Worm (Caenorhabditis elegans) whole organism, L2 larva: ENCODE data around the gene F20D6.2.

Source experiments
- R02D3.7 ChIP-seq: fragments of 150-350 bp; optimal IDR thresholded peaks from 2 replicates; lab custom pipeline; 2014; ENCODE audit warnings: missing biosample characterization, missing genetic modification characterization
- ZK546.5 ChIP-seq: sonication (generic microtip); optimal IDR thresholded peaks from 2 replicates; lab custom pipeline; 2017; ENCODE audit warnings: missing biosample characterization, missing genetic modification characterization
- ceh-82 ChIP-seq: fragments of 150-350 bp; optimal IDR thresholded peaks from 2 replicates; lab custom pipeline; 2014; ENCODE audit warnings: missing biosample characterization, missing genetic modification characterization
- lsy-2 ChIP-seq, 2 experiments: fragments of 150-350 bp in 1 of 2; sonication (generic microtip) in 1 of 2; optimal IDR thresholded peaks; 2 replicates each; lab custom pipeline; 2014 to 2017; ENCODE audit warnings: missing biosample characterization in 2 of 2, missing genetic modification characterization in 2 of 2
- nhr-12 ChIP-seq: fragments of 150-350 bp; optimal IDR thresholded peaks from 2 replicates; lab custom pipeline; 2014; ENCODE audit warnings: missing biosample characterization, missing genetic modification characterization
- nhr-237 ChIP-seq: fragments of 150-350 bp; optimal IDR thresholded peaks from 2 replicates; lab custom pipeline; 2014; ENCODE audit warnings: missing biosample characterization, missing genetic modification characterization
- peb-1 ChIP-seq: fragments of 150-350 bp; optimal IDR thresholded peaks from 2 replicates; lab custom pipeline; 2014; ENCODE audit warnings: missing biosample characterization, missing genetic modification characterization
- skn-1 ChIP-seq: sonication (generic microtip); optimal IDR thresholded peaks from 2 replicates; lab custom pipeline; 2017; ENCODE audit warnings: missing biosample characterization, missing genetic modification characterization
- snpc-4 ChIP-seq: fragments of 150-350 bp; optimal IDR thresholded peaks from 2 replicates; lab custom pipeline; 2014; ENCODE audit warnings: missing biosample characterization, missing genetic modification characterization
- unc-62 ChIP-seq: fragments of 150-350 bp; optimal IDR thresholded peaks from 2 replicates; lab custom pipeline; 2014; ENCODE audit warnings: missing biosample characterization, missing genetic modification reagents, missing genetic modification characterization
- ztf-4 ChIP-seq: fragments of 150-350 bp; optimal IDR thresholded peaks from 2 replicates; lab custom pipeline; 2014; ENCODE audit warnings: missing biosample characterization, missing genetic modification characterization

DNA sequence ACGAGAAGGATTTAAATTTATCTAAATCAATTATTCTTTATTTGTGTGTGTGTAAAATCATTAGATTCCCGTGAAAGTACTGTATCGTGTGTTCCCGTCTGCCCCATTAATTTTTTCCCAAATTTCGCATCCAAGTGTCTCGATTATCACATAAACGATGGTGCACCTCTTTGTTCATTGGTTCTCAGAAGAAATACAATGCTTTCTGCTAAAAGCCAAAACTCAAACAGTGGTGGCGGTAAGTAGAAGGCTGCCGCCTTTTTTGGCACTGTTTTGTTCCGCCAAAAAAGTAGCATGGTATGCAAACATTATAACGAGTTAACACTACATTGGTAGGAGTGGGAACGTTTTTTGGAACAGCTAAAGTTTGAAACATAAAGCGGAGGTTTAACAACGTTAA, 37.6 kb downstream of the F20D6.2 start:
- no peak for TF ChIP-seq lsy-2 (tag; optimal IDR thresholded peaks at IDR 0.05; lab: Kevin White, UChicago)
- TF ChIP-seq ztf-4 (tag; lab: Kevin White, UChicago), result no peak
- no peak for TF ChIP-seq skn-1
- TF ChIP-seq nhr-237 (tag; lab: Kevin White, UChicago), result no peak
- no peak for TF ChIP-seq snpc-4 (tag; lab: Kevin White, UChicago)
- TF ChIP-seq ZK546.5, result no peak
- TF ChIP-seq nhr-12 (tag; lab: Kevin White, UChicago), result no peak
- no peak for TF ChIP-seq ceh-82 (tag; lab: Kevin White, UChicago)
- TF ChIP-seq unc-62 (GFP tag; lab: Kevin White, UChicago), result no peak
- TF ChIP-seq peb-1 (tag; lab: Kevin White, UChicago), result no peak
- TF ChIP-seq R02D3.7, result no peak
